Fruit fly (Drosophila melanogaster) whole organism, embryonic: ENCODE measurements around the gene Vti1a.

Experiments
- Adf1 ChIP-seq: fragments of 200-800 bp; sonication (Bioruptor generic); IDR thresholded peaks from 2 replicates; pipeline ENCODE4 v1.3.6; 2022; ENCODE audit warnings: missing biosample characterization, missing genetic modification characterization
- Atf3 ChIP-seq: fragments of 200-800 bp; sonication (Bioruptor generic); optimal IDR thresholded peaks from 3 replicates; lab custom pipeline; 2016; ENCODE audit warnings: missing biosample characterization, missing genetic modification characterization
- CG10366 ChIP-seq: fragments of 200-800 bp; sonication (Bioruptor generic); IDR thresholded peaks from 2 replicates; pipeline ENCODE4 v1.3.6; 2022; ENCODE audit warnings: missing biosample characterization, missing genetic modification characterization
- CG12391 ChIP-seq: fragments of 200-800 bp; sonication (Bioruptor generic); optimal IDR thresholded peaks from 3 replicates; lab custom pipeline; 2018; ENCODE audit warnings: missing biosample characterization, mild to moderate bottlenecking, missing genetic modification characterization, moderate library complexity
- CG14965 ChIP-seq: fragments of 200-800 bp; sonication (Bioruptor generic); optimal IDR thresholded peaks from 2 replicates; lab custom pipeline; 2016; ENCODE audit warnings: missing biosample characterization, missing genetic modification characterization, borderline replicate concordance
- CG15696 ChIP-seq: fragments of 200-800 bp; sonication (Bioruptor generic); optimal IDR thresholded peaks from 2 replicates; lab custom pipeline; 2019; ENCODE audit warnings: missing biosample characterization, mild to moderate bottlenecking, missing genetic modification characterization, moderate library complexity
- CG16813 ChIP-seq: fragments of 200-800 bp; sonication (Bioruptor generic); IDR thresholded peaks from 3 replicates; pipeline ENCODE4 v1.3.6; 2022; ENCODE audit warnings: missing biosample characterization, missing genetic modification characterization; ENCODE audit not compliant: partially characterized antibody
- CG17385 ChIP-seq: fragments of 200-800 bp; sonication (Bioruptor generic); optimal IDR thresholded peaks from 3 replicates; lab custom pipeline; 2018; ENCODE audit warnings: missing biosample characterization, mild to moderate bottlenecking, missing genetic modification characterization
- CG18619 ChIP-seq: fragments of 200-800 bp; sonication (Bioruptor generic); optimal IDR thresholded peaks from 3 replicates; lab custom pipeline; 2017; ENCODE audit warnings: missing biosample characterization, mild to moderate bottlenecking, missing genetic modification characterization
- CG34376 ChIP-seq: fragments of 200-800 bp; sonication (Bioruptor generic); optimal IDR thresholded peaks from 2 replicates; lab custom pipeline; 2018; ENCODE audit warnings: missing biosample characterization, mild to moderate bottlenecking, missing genetic modification characterization
- CG34422 ChIP-seq: fragments of 200-800 bp; sonication (Bioruptor generic); IDR thresholded peaks from 3 replicates; pipeline ENCODE4 v1.3.6; 2022; ENCODE audit warnings: missing biosample characterization, missing genetic modification characterization
- CG4328 ChIP-seq: fragments of 200-800 bp; sonication (Bioruptor generic); optimal IDR thresholded peaks from 3 replicates; lab custom pipeline; 2017; ENCODE audit warnings: missing biosample characterization, missing genetic modification reagents, missing genetic modification characterization
- CG5180 ChIP-seq: fragments of 200-800 bp; sonication (Bioruptor generic); optimal IDR thresholded peaks from 3 replicates; lab custom pipeline; 2017; ENCODE audit warnings: missing biosample characterization, missing genetic modification characterization, mild to moderate bottlenecking, moderate library complexity, missing genetic modification reagents
- CG6272 ChIP-seq: fragments of 200-800 bp; sonication (Bioruptor generic); IDR thresholded peaks from 2 replicates; pipeline ENCODE4 v1.3.6; 2022; ENCODE audit warnings: missing biosample characterization, missing genetic modification characterization
- CG6765 ChIP-seq: fragments of 200-800 bp; sonication (Bioruptor generic); optimal IDR thresholded peaks from 3 replicates; lab custom pipeline; 2017; ENCODE audit warnings: missing biosample characterization, mild to moderate bottlenecking, missing genetic modification characterization
- CG6813 ChIP-seq: fragments of 200-800 bp; sonication (Bioruptor generic); optimal IDR thresholded peaks from 2 replicates; lab custom pipeline; 2017; ENCODE audit warnings: missing biosample characterization, missing genetic modification characterization, mild to moderate bottlenecking, moderate library complexity, missing genetic modification reagents
- CG6854 ChIP-seq: fragments of 200-800 bp; sonication (Bioruptor generic); optimal IDR thresholded peaks from 3 replicates; lab custom pipeline; 2017; ENCODE audit warnings: missing biosample characterization, mild to moderate bottlenecking, missing genetic modification characterization
- CG8290 ChIP-seq, 3 experiments: fragments of 200-800 bp; sonication (Bioruptor generic); optimal IDR thresholded peaks; 2 replicates each; lab custom pipeline; 2016 to 2019; ENCODE audit warnings: missing biosample characterization in 3 of 3, missing genetic modification characterization in 3 of 3, mild to moderate bottlenecking in 2 of 3, moderate library complexity in 1 of 3
- CG8388 ChIP-seq: fragments of 200-800 bp; sonication (Bioruptor generic); optimal IDR thresholded peaks from 2 replicates; lab custom pipeline; 2019; ENCODE audit warnings: missing biosample characterization, mild to moderate bottlenecking, missing genetic modification characterization, moderate library complexity
- CG8924 ChIP-seq: fragments of 200-800 bp; optimal IDR thresholded peaks from 3 replicates; lab custom pipeline; 2019; ENCODE audit warnings: missing biosample characterization, mild to moderate bottlenecking, missing genetic modification characterization, moderate library complexity
- CG8944 ChIP-seq: fragments of 200-800 bp; sonication (Bioruptor generic); optimal IDR thresholded peaks from 3 replicates; lab custom pipeline; 2016; ENCODE audit warnings: missing biosample characterization, missing genetic modification characterization
- CG9932 ChIP-seq: fragments of 200-800 bp; sonication (Bioruptor generic); IDR thresholded peaks from 2 replicates; pipeline ENCODE4 v1.3.6; 2022; ENCODE audit warnings: missing biosample characterization, missing genetic modification characterization
- CkIIα-i1 ChIP-seq: fragments of 200-800 bp; sonication (Bioruptor generic); IDR thresholded peaks from 2 replicates; pipeline ENCODE4 v1.3.6; 2022; ENCODE audit warnings: missing biosample characterization, missing genetic modification characterization
- CrebB ChIP-seq: fragments of 200-800 bp; sonication (Bioruptor generic); optimal IDR thresholded peaks from 3 replicates; lab custom pipeline; 2018; ENCODE audit warnings: missing biosample characterization, mild to moderate bottlenecking, missing genetic modification characterization
- Ets65A ChIP-seq: fragments of 200-800 bp; sonication (Bioruptor generic); peaks from one replicate; lab custom pipeline; 2016; ENCODE audit warnings: missing biosample characterization, missing genetic modification characterization
- HLH54F ChIP-seq: fragments of 200-800 bp; sonication (Bioruptor generic); optimal IDR thresholded peaks from 3 replicates; lab custom pipeline; 2016; ENCODE audit warnings: missing biosample characterization, missing genetic modification characterization
- HLHmδ ChIP-seq: fragments of 200-800 bp; sonication (Bioruptor generic); optimal IDR thresholded peaks from 2 replicates; lab custom pipeline; 2018; ENCODE audit warnings: missing biosample characterization, mild to moderate bottlenecking, missing genetic modification characterization, moderate library complexity
- Lpt ChIP-seq: fragments of >200 bp; optimal IDR thresholded peaks from 2 replicates; lab custom pipeline; 2018; ENCODE audit warnings: missing biosample characterization, missing genetic modification characterization
- Mes4 ChIP-seq: fragments of 200-800 bp; sonication (Bioruptor generic); optimal IDR thresholded peaks from 2 replicates; lab custom pipeline; 2016; ENCODE audit warnings: missing biosample characterization, missing genetic modification characterization
- NFAT ChIP-seq: fragments of 200-800 bp; sonication (Bioruptor generic); IDR thresholded peaks from 2 replicates; pipeline ENCODE4 v1.3.6; 2022; ENCODE audit warnings: missing biosample characterization, missing genetic modification characterization
- Sin3A ChIP-seq: fragments of >200 bp; optimal IDR thresholded peaks from 2 replicates; lab custom pipeline; 2018
- Sox100B ChIP-seq: fragments of 200-800 bp; sonication (Bioruptor generic); optimal IDR thresholded peaks from 3 replicates; lab custom pipeline; 2018; ENCODE audit warnings: missing biosample characterization, mild to moderate bottlenecking, missing genetic modification characterization
- Taf1 ChIP-seq: fragments of 200-800 bp; sonication (Bioruptor generic); IDR thresholded peaks from 2 replicates; pipeline ENCODE4 v1.3.6; 2022; ENCODE audit warnings: missing biosample characterization, missing genetic modification characterization
- ac ChIP-seq: fragments of 200-800 bp; sonication (Bioruptor generic); optimal IDR thresholded peaks from 3 replicates; lab custom pipeline; 2017; ENCODE audit warnings: missing biosample characterization, mild to moderate bottlenecking, missing genetic modification characterization
- ase ChIP-seq: fragments of 200-800 bp; sonication (Bioruptor generic); IDR thresholded peaks from 3 replicates; pipeline ENCODE4 v1.3.6; 2022; ENCODE audit warnings: missing biosample characterization, missing genetic modification characterization
- ash1 ChIP-seq: fragments of 200-800 bp; sonication (Bioruptor generic); optimal IDR thresholded peaks from 2 replicates; lab custom pipeline; 2018; ENCODE audit warnings: missing biosample characterization, mild to moderate bottlenecking, missing genetic modification characterization
- az2 ChIP-seq: fragments of 200-800 bp; sonication (Bioruptor generic); optimal IDR thresholded peaks from 3 replicates; lab custom pipeline; 2016; ENCODE audit warnings: missing biosample characterization, missing genetic modification characterization
- btn ChIP-seq: fragments of 200-800 bp; sonication (Bioruptor generic); optimal IDR thresholded peaks from 2 replicates; lab custom pipeline; 2016; ENCODE audit warnings: missing biosample characterization, missing genetic modification characterization
- cas ChIP-seq: fragments of 200-800 bp; sonication (Bioruptor generic); IDR thresholded peaks from 2 replicates; pipeline ENCODE4 v1.3.6; 2022; ENCODE audit warnings: missing biosample characterization, missing genetic modification characterization
- gro ChIP-seq: fragments of 200-800 bp; sonication (Bioruptor generic); optimal IDR thresholded peaks from 2 replicates; lab custom pipeline; 2016; ENCODE audit warnings: missing biosample characterization, missing genetic modification characterization
- h ChIP-seq: fragments of >200 bp; optimal IDR thresholded peaks from 2 replicates; lab custom pipeline; 2017
- nau ChIP-seq: fragments of 200-800 bp; sonication (Bioruptor generic); optimal IDR thresholded peaks from 3 replicates; lab custom pipeline; 2017; ENCODE audit warnings: missing biosample characterization, mild to moderate bottlenecking, missing genetic modification characterization, missing genetic modification reagents
- nmo ChIP-seq: fragments of 200-800 bp; sonication (Bioruptor generic); optimal IDR thresholded peaks from 2 replicates; lab custom pipeline; 2018; ENCODE audit warnings: missing biosample characterization, mild to moderate bottlenecking, missing genetic modification characterization, moderate library complexity
- onecut ChIP-seq: fragments of 200-800 bp; sonication (Bioruptor generic); IDR thresholded peaks from 2 replicates; pipeline ENCODE4 v1.3.6; 2022; ENCODE audit warnings: missing biosample characterization, missing genetic modification characterization
- pfk ChIP-seq: fragments of 200-800 bp; sonication (Bioruptor generic); optimal IDR thresholded peaks from 2 replicates; lab custom pipeline; 2018; ENCODE audit warnings: missing biosample characterization, mild to moderate bottlenecking, missing genetic modification characterization, moderate library complexity
- so ChIP-seq: fragments of 200-800 bp; sonication (Bioruptor generic); IDR thresholded peaks from 3 replicates; pipeline ENCODE4 v1.3.6; 2022; ENCODE audit warnings: missing biosample characterization, missing genetic modification characterization
- tio ChIP-seq: fragments of 200-800 bp; sonication (Bioruptor generic); optimal IDR thresholded peaks from 2 replicates; lab custom pipeline; 2017; ENCODE audit warnings: missing biosample characterization, missing genetic modification characterization, inconsistent platforms
- vnd ChIP-seq: fragments of 200-800 bp; sonication (Bioruptor generic); IDR thresholded peaks from 3 replicates; pipeline ENCODE4 v1.3.6; 2022; ENCODE audit warnings: missing biosample characterization, missing genetic modification characterization; ENCODE audit not compliant: partially characterized antibody
- vvl ChIP-seq: fragments of 200-800 bp; sonication (Bioruptor generic); IDR thresholded peaks from 2 replicates; pipeline ENCODE4 v1.3.6; 2022; ENCODE audit warnings: missing biosample characterization, missing genetic modification characterization

Vti1a gene

dm6 chr3L:642865-643738 lies 49.6 kb downstream of the Vti1a start (continued):
- TF ChIP-seq CG9932 (GFP tag; lab: Robert Waterston, UW) (no peak), onecut (GFP tag; lab: Robert Waterston, UW) (peak; percentile 30), CG15696 (peak; percentile 22), az2 (no peak), Sox100B (GFP tag; lab: Kevin White, UChicago) (no peak), Sin3A (lab: Kevin White, UChicago) (no peak), Lpt (GFP tag; lab: Kevin White, UChicago) (no peak), ash1 (GFP tag; lab: Kevin White, UChicago) (no peak), CG8944 (no peak), Atf3 (GFP tag; lab: Kevin White, UChicago) (no peak), pfk (GFP tag; lab: Kevin White, UChicago) (peak; percentile 7), CG12391 (tag; lab: Kevin White, UChicago) (no peak), tio (no peak), nmo (GFP tag; lab: Kevin White, UChicago) (no peak), nau (GFP tag; lab: Kevin White, UChicago) (peak; percentile 87), ase (0 out of 3 replicates have a peak, but pooled peaks have one; percentile 21), CG8388 (GFP tag; lab: Kevin White, UChicago) (no peak), Ets65A (GFP tag; lab: Kevin White, UChicago) (no peak), vnd (GFP tag; lab: Robert Waterston, UW) (no peak), gro (GFP tag; lab: Kevin White, UChicago) (peak; percentile 0), CkIIα-i1 (GFP tag; lab: Robert Waterston, UW) (no peak), Mes4 (GFP tag; lab: Kevin White, UChicago) (peak; percentile 19), CG10366 (GFP tag; lab: Robert Waterston, UW) (no peak), h (lab: Kevin White, UChicago) (no peak), CG14965 (peak; percentile 22), HLHmδ (GFP tag; lab: Kevin White, UChicago) (peak; percentile 42), CG16813 (no peak), CG6765 (GFP tag; lab: Kevin White, UChicago) (no peak), CG8290 (GFP tag; optimal IDR thresholded peaks at IDR 0.05; lab: Kevin White, UChicago) (no peak), CG8290 (tag; optimal IDR thresholded peaks at IDR 0.05; lab: Kevin White, UChicago) (peak; percentile 40 to 58), CG8924 (tag; lab: Kevin White, UChicago) (no peak), CG6854 (no peak), CG18619 (GFP tag; lab: Kevin White, UChicago) (peak; percentile 27), CrebB (tag; lab: Kevin White, UChicago) (peak; percentile 70), Taf1 (no peak), HLH54F (no peak), NFAT (GFP tag; lab: Robert Waterston, UW) (peak; percentile 5; the same call in 1 of the 2 replicates), CG17385 (peak; percentile 34), vvl (GFP tag; lab: Robert Waterston, UW) (0 out of 2 replicates have a peak, but pooled peaks have one; percentile 43), CG34422 (no peak), CG6813 (peak; percentile 66), CG6272 (GFP tag; lab: Robert Waterston, UW) (no peak), ac (no peak), so (peak; percentile 27; the same call in 1 of the 3 replicates), CG34376 (GFP tag; lab: Kevin White, UChicago) (peak; percentile 81), CG4328 (GFP tag; lab: Kevin White, UChicago) (peak; percentile 40), Adf1 (GFP tag; lab: Robert Waterston, UW) (peak; percentile 37; the same call in 1 of the 2 replicates), CG5180 (GFP tag; lab: Kevin White, UChicago) (no peak), btn (peak; percentile 35), cas (GFP tag; lab: Robert Waterston, UW) (0 out of 2 replicates have a peak, but pooled peaks have one; percentile 7)
